4 fruit fly cellular contexts compared by ENCODE assay signal in the genomic region with DNA sequence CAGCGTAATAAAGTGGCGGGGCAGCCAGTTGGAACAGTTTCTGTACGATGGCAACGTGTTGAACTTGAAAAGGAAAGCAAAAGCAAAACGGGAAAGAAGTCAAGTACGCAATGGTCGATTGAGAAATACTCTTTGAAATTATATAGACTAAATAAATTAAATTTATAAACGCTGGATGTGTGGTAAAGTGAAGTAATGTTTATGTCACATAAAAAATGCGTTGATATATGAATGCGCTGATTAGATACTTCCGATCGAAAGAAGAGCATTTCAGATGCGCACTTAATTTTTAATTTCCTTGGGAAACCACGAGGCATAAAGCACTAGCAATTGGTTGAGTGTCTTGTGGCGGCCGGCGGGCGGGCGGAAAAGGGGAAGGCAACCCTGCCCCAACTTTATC.
TF ChIP-seq lines count a peak whose summit lies in the region.

No protein-coding gene starts in this region.

- TF ChIP-seq CTCF in whole organism, embryonic (GFP tag; optimal IDR thresholded peaks at IDR 0.05; lab: Kevin White, UChicago) = no peak

TF ChIP-seq in whole organism, embryonic, 481 proteins besides CTCF, POLR2A, EP300 and RAD21 (continues in another document):
- TF ChIP-seq Jarid2 (GFP tag; optimal IDR thresholded peaks at IDR 0.05; lab: Kevin White, UChicago) = no peak
- no peak for TF ChIP-seq CG2889 (GFP tag; IDR thresholded peaks at IDR 0.05; lab: Robert Waterston, UW)
- TF ChIP-seq nau (GFP tag; optimal IDR thresholded peaks at IDR 0.05; lab: Kevin White, UChicago) = no peak
- TF ChIP-seq az2 (GFP tag; optimal IDR thresholded peaks at IDR 0.05; lab: Kevin White, UChicago) = no peak
- no peak for TF ChIP-seq vfl (GFP tag; optimal IDR thresholded peaks at IDR 0.05; lab: Kevin White, UChicago)
- peak; percentile 64 for TF ChIP-seq gem (tag; optimal IDR thresholded peaks at IDR 0.05; lab: Kevin White, UChicago)
- no peak for TF ChIP-seq bowl (GFP tag; IDR thresholded peaks at IDR 0.05; lab: Robert Waterston, UW)
- TF ChIP-seq sr (GFP tag; IDR thresholded peaks at IDR 0.05; lab: Robert Waterston, UW) = no peak
- TF ChIP-seq CG7839 (tag; optimal IDR thresholded peaks at IDR 0.05; lab: Kevin White, UChicago) = no peak
- TF ChIP-seq bcd (GFP tag; optimal IDR thresholded peaks at IDR 0.05; lab: Kevin White, UChicago) = peak; percentile 23
- TF ChIP-seq hbn (GFP tag; IDR thresholded peaks at IDR 0.05; lab: Robert Waterston, UW; ENCODE audit: partially characterized antibody) = no peak
- TF ChIP-seq CG4854 (GFP tag; optimal IDR thresholded peaks at IDR 0.05; lab: Kevin White, UChicago) = no peak
- TF ChIP-seq ash1 (GFP tag; optimal IDR thresholded peaks at IDR 0.05; lab: Kevin White, UChicago) = no peak
- peak; percentile 47; the same call in 1 of the 2 replicates for TF ChIP-seq CG31441 (GFP tag; IDR thresholded peaks at IDR 0.05; lab: Robert Waterston, UW)
- peak; percentile 40; the same call in 1 of the 3 replicates for TF ChIP-seq ken (GFP tag; IDR thresholded peaks at IDR 0.05; lab: Robert Waterston, UW)
- TF ChIP-seq Dll (GFP tag; IDR thresholded peaks at IDR 0.05; lab: Robert Waterston, UW; ENCODE audit: partially characterized antibody) = no peak
- peak; percentile 23 for TF ChIP-seq CG4820 (GFP tag; optimal IDR thresholded peaks at IDR 0.05; lab: Kevin White, UChicago)
- TF ChIP-seq Dref (GFP tag; IDR thresholded peaks at IDR 0.05; lab: Robert Waterston, UW) = no peak
- TF ChIP-seq fd96Cb (tag; optimal IDR thresholded peaks at IDR 0.05; lab: Kevin White, UChicago) = peak; percentile 46
- peak; percentile 54 for TF ChIP-seq nmo (GFP tag; optimal IDR thresholded peaks at IDR 0.05; lab: Kevin White, UChicago)
- peak; percentile 64 for TF ChIP-seq CG2712 (tag; optimal IDR thresholded peaks at IDR 0.05; lab: Kevin White, UChicago)
- no peak for TF ChIP-seq fu2 (GFP tag; optimal IDR thresholded peaks at IDR 0.05; lab: Kevin White, UChicago)

TF ChIP-seq in whole organism, prepupa, 60 proteins besides CTCF, POLR2A, EP300 and RAD21 (continues in another document):
- TF ChIP-seq spab (GFP tag; optimal IDR thresholded peaks at IDR 0.05; lab: Kevin White, UChicago) (peak; percentile 20), Ets96B (tag; optimal IDR thresholded peaks at IDR 0.05; lab: Kevin White, UChicago) (peak; percentile 54), CG34406 (GFP tag; optimal IDR thresholded peaks at IDR 0.05; lab: Kevin White, UChicago) (peak; percentile 17), fd85E (GFP tag; optimal IDR thresholded peaks at IDR 0.05; lab: Kevin White, UChicago) (no peak), CG11762 (GFP tag; optimal IDR thresholded peaks at IDR 0.05; lab: Kevin White, UChicago; ENCODE audit: insufficient read depth) (no peak), OdsH (GFP tag; optimal IDR thresholded peaks at IDR 0.05; lab: Kevin White, UChicago) (peak; percentile 58), Eip75B (GFP tag; optimal IDR thresholded peaks at IDR 0.05; lab: Kevin White, UChicago) (peak; percentile 45), Eip78C (GFP tag; lab: Kevin White, UChicago) (peak; percentile 90), Sox102F (GFP tag; optimal IDR thresholded peaks at IDR 0.05; lab: Kevin White, UChicago) (peak; percentile 33), acj6 (GFP tag; optimal IDR thresholded peaks at IDR 0.05; lab: Kevin White, UChicago) (peak; percentile 53), dac (GFP tag; optimal IDR thresholded peaks at IDR 0.05; lab: Kevin White, UChicago) (peak; percentile 34), ss (GFP tag; optimal IDR thresholded peaks at IDR 0.05; lab: Kevin White, UChicago) (peak in 1 of 2 experiments; percentile 40), fkh (GFP tag; optimal IDR thresholded peaks at IDR 0.05; lab: Kevin White, UChicago) (no peak), Met (GFP tag; optimal IDR thresholded peaks at IDR 0.05; lab: Kevin White, UChicago) (peak; percentile 17), CG7368 (GFP tag; optimal IDR thresholded peaks at IDR 0.05; lab: Kevin White, UChicago) (peak; percentile 28), Gug (GFP tag; IDR thresholded peaks at IDR 0.05; lab: Robert Waterston, UW) (peak; percentile 53), CG6808 (GFP tag; optimal IDR thresholded peaks at IDR 0.05; lab: Kevin White, UChicago) (peak; percentile 57), Hr4 (GFP tag; optimal IDR thresholded peaks at IDR 0.05; lab: Kevin White, UChicago) (peak; percentile 62), CG8119 (GFP tag; IDR thresholded peaks at IDR 0.05; lab: Robert Waterston, UW) (peak; percentile 75), topi (GFP tag; optimal IDR thresholded peaks at IDR 0.05; lab: Kevin White, UChicago) (peak; percentile 11), Sox14 (GFP tag; optimal IDR thresholded peaks at IDR 0.05; lab: Kevin White, UChicago) (peak; percentile 15), CG4318 (GFP tag; optimal IDR thresholded peaks at IDR 0.05; lab: Kevin White, UChicago) (peak; percentile 44)

TF ChIP-seq in whole organism, pupa, 21 proteins besides CTCF, POLR2A, EP300 and RAD21:
- TF ChIP-seq CG17806 (tag; optimal IDR thresholded peaks at IDR 0.05; lab: Kevin White, UChicago) (peak; percentile 57), CG32121 (GFP tag; IDR thresholded peaks at IDR 0.05; lab: Robert Waterston, UW) (no peak), CG4496 (GFP tag; IDR thresholded peaks at IDR 0.05; lab: Robert Waterston, UW) (peak; percentile 70; the same call in 2 of the 3 replicates), Ets98B (GFP tag; IDR thresholded peaks at IDR 0.05; lab: Robert Waterston, UW) (peak; percentile 54), Pif1B (GFP tag; optimal IDR thresholded peaks at IDR 0.05; lab: Kevin White, UChicago) (peak; percentile 60), Snoo (tag; optimal IDR thresholded peaks at IDR 0.05; lab: Kevin White, UChicago) (no peak), CG12605 (GFP tag; IDR thresholded peaks at IDR 0.05; lab: Robert Waterston, UW) (peak; percentile 40), CG34367 (tag; optimal IDR thresholded peaks at IDR 0.05; lab: Kevin White, UChicago) (peak; percentile 45), CG8301 (tag; optimal IDR thresholded peaks at IDR 0.05; lab: Kevin White, UChicago) (peak; percentile 70), CG15710 (tag; optimal IDR thresholded peaks at IDR 0.05; lab: Kevin White, UChicago) (peak; percentile 60), CG14655 (GFP tag; optimal IDR thresholded peaks at IDR 0.05; lab: Kevin White, UChicago) (peak; percentile 79), CG9948 (tag; optimal IDR thresholded peaks at IDR 0.05; lab: Kevin White, UChicago) (peak; percentile 55), CG8159 (tag; optimal IDR thresholded peaks at IDR 0.05; lab: Kevin White, UChicago) (peak; percentile 57), D1 (tag; optimal IDR thresholded peaks at IDR 0.05; lab: Kevin White, UChicago) (peak; percentile 37), rn (GFP tag; IDR thresholded peaks at IDR 0.05; lab: Robert Waterston, UW) (no peak), CG10348 (GFP tag; IDR thresholded peaks at IDR 0.05; lab: Robert Waterston, UW) (no peak), Pif1A (GFP tag; optimal IDR thresholded peaks at IDR 0.05; lab: Kevin White, UChicago) (peak; percentile 68), CG13204 (GFP tag; optimal IDR thresholded peaks at IDR 0.05; lab: Kevin White, UChicago) (no peak), EcR (GFP tag; optimal IDR thresholded peaks at IDR 0.05; lab: Kevin White, UChicago) (no peak), gl (tag; optimal IDR thresholded peaks at IDR 0.05; lab: Kevin White, UChicago) (no peak), fd96Ca (GFP tag; IDR thresholded peaks at IDR 0.05; lab: Robert Waterston, UW) (peak; percentile 78)

TF ChIP-seq in whole organism, wandering third instar larva, 38 proteins besides CTCF, POLR2A, EP300 and RAD21:
- peak; percentile 34 for TF ChIP-seq rgr (GFP tag; optimal IDR thresholded peaks at IDR 0.05; lab: Kevin White, UChicago)
- peak; percentile 32 for TF ChIP-seq Sp1 (GFP tag; optimal IDR thresholded peaks at IDR 0.05; lab: Kevin White, UChicago)
- peak; percentile 17 for TF ChIP-seq woc (GFP tag; optimal IDR thresholded peaks at IDR 0.05; lab: Kevin White, UChicago)
- peak; percentile 25 for TF ChIP-seq psq (GFP tag; optimal IDR thresholded peaks at IDR 0.05; lab: Kevin White, UChicago)
- no peak for TF ChIP-seq CrebA (GFP tag; optimal IDR thresholded peaks at IDR 0.05; lab: Kevin White, UChicago; ENCODE audit: borderline replicate concordance)
- no peak for TF ChIP-seq Rel (GFP tag; optimal IDR thresholded peaks at IDR 0.05; lab: Kevin White, UChicago)
- TF ChIP-seq Rel (tag; optimal IDR thresholded peaks at IDR 0.05; lab: Kevin White, UChicago) = no peak
- TF ChIP-seq N (GFP tag; optimal IDR thresholded peaks at IDR 0.05; lab: Kevin White, UChicago) = no peak
- no peak for TF ChIP-seq usp (GFP tag; optimal IDR thresholded peaks at IDR 0.05; lab: Kevin White, UChicago)
- TF ChIP-seq Dif (GFP tag; optimal IDR thresholded peaks at IDR 0.05; lab: Kevin White, UChicago; ENCODE audit: partially characterized antibody) = no peak
- TF ChIP-seq sv (GFP tag; optimal IDR thresholded peaks at IDR 0.05; lab: Kevin White, UChicago) = peak; percentile 22
- peak; percentile 23 for TF ChIP-seq OdsH (GFP tag; optimal IDR thresholded peaks at IDR 0.05; lab: Kevin White, UChicago)
- no peak for TF ChIP-seq dsf (GFP tag; optimal IDR thresholded peaks at IDR 0.05; lab: Kevin White, UChicago; ENCODE audit: borderline replicate concordance)
- TF ChIP-seq dmrt93B (GFP tag; optimal IDR thresholded peaks at IDR 0.05; lab: Kevin White, UChicago) = no peak
- no peak for TF ChIP-seq CG32264 (GFP tag; optimal IDR thresholded peaks at IDR 0.05; lab: Kevin White, UChicago)
- TF ChIP-seq foxo (GFP tag; optimal IDR thresholded peaks at IDR 0.05; lab: Kevin White, UChicago) = peak in 1 of 2 experiments; percentile 14
- peak; percentile 30 for TF ChIP-seq fru (GFP tag; optimal IDR thresholded peaks at IDR 0.05; lab: Kevin White, UChicago)
- peak; percentile 15 for TF ChIP-seq ey (GFP tag; optimal IDR thresholded peaks at IDR 0.05; lab: Kevin White, UChicago)
- TF ChIP-seq h (GFP tag; optimal IDR thresholded peaks at IDR 0.05; lab: Kevin White, UChicago) = peak; percentile 26
- peak; percentile 17 for TF ChIP-seq br (GFP tag; optimal IDR thresholded peaks at IDR 0.05; lab: Kevin White, UChicago)
- TF ChIP-seq Jra (GFP tag; optimal IDR thresholded peaks at IDR 0.05; lab: Kevin White, UChicago) = no peak
- TF ChIP-seq tai (GFP tag; optimal IDR thresholded peaks at IDR 0.05; lab: Kevin White, UChicago) = no peak
